Worm (Caenorhabditis elegans) whole organism, young adult: ENCODE measurements around the gene mua-3.
A peak's percentile ranks its signal among the peaks of the same experiment; 100 is the strongest.

Experiments
- B0035.1 ChIP-seq: sonication (generic microtip); optimal IDR thresholded peaks from 2 replicates; lab custom pipeline; 2016; ENCODE audit warnings: missing genetic modification characterization, mild to moderate bottlenecking, missing compliant biosample characterization, missing genotype, missing genetic modification reagents
- B0336.3 ChIP-seq: fragments of 200-800 bp; sonication (Bioruptor generic); IDR thresholded peaks from 2 replicates; pipeline ENCODE4 v1.3.6; 2022; ENCODE audit warnings: missing genetic modification characterization, missing compliant biosample characterization
- C17E4.6 ChIP-seq: fragments of 200-800 bp; sonication (Bioruptor generic); IDR thresholded peaks from 2 replicates; pipeline ENCODE4 v1.3.6; 2022; ENCODE audit warnings: missing genetic modification reagents, missing genetic modification characterization, missing compliant biosample characterization
- F22D6.2 ChIP-seq: sonication (generic microtip); optimal IDR thresholded peaks from 2 replicates; lab custom pipeline; 2016; ENCODE audit warnings: mild to moderate bottlenecking, missing genetic modification characterization, missing compliant biosample characterization
- F52B5.7 ChIP-seq: sonication (generic microtip); optimal IDR thresholded peaks from 2 replicates; lab custom pipeline; 2016; ENCODE audit warnings: mild to moderate bottlenecking, missing genetic modification characterization, missing compliant biosample characterization
- F55B11.4 ChIP-seq: sonication (generic microtip); optimal IDR thresholded peaks from 2 replicates; lab custom pipeline; 2016; ENCODE audit warnings: missing compliant biosample characterization, missing genetic modification characterization, borderline replicate concordance; ENCODE audit not compliant: insufficient read depth
- K12H6.12 ChIP-seq: fragments of 200-800 bp; sonication (Bioruptor generic); optimal IDR thresholded peaks from 2 replicates; lab custom pipeline; 2018; ENCODE audit warnings: mild to moderate bottlenecking, missing genetic modification characterization, missing compliant biosample characterization
- Y53G8AR.9 ChIP-seq: fragments of 200-800 bp; sonication (Bioruptor generic); conservative IDR thresholded peaks from 2 replicates; pipeline ENCODE4 v1.3.6; 2022; ENCODE audit warnings: missing genetic modification reagents, missing genetic modification characterization, missing compliant biosample characterization
- akir-1 ChIP-seq: fragments of 200-800 bp; sonication (Bioruptor generic); optimal IDR thresholded peaks from 2 replicates; lab custom pipeline; 2018; ENCODE audit warnings: mild to moderate bottlenecking, missing genetic modification characterization, moderate library complexity, missing compliant biosample characterization
- atf-7 ChIP-seq: sonication (generic microtip); optimal IDR thresholded peaks from 2 replicates; lab custom pipeline; 2017; ENCODE audit warnings: mild to moderate bottlenecking, missing genetic modification characterization, missing compliant biosample characterization
- attf-5 ChIP-seq: fragments of 200-800 bp; sonication (Bioruptor generic); optimal IDR thresholded peaks from 2 replicates; lab custom pipeline; 2018; ENCODE audit warnings: mild to moderate bottlenecking, missing genetic modification characterization, missing compliant biosample characterization
- bed-2 ChIP-seq: fragments of 200-800 bp; sonication (Bioruptor generic); IDR thresholded peaks from 2 replicates; pipeline ENCODE4 v1.3.6; 2022; ENCODE audit warnings: missing genetic modification reagents, missing genetic modification characterization, missing compliant biosample characterization
- cebp-1 ChIP-seq, 2 experiments: fragments of 200-800 bp in 1 of 2; sonication (Bioruptor generic) in 1 of 2; sonication (generic microtip) in 1 of 2; IDR thresholded peaks in 1 of 2; optimal IDR thresholded peaks in 1 of 2; 2 replicates each; pipeline versions ENCODE4 v1.3.6 to Lab custom; 2017 to 2022; ENCODE audit warnings: missing compliant biosample characterization in 2 of 2, missing genetic modification characterization in 2 of 2, mild to moderate bottlenecking in 1 of 2, missing genetic modification reagents in 1 of 2, moderate library complexity in 1 of 2
- die-1 ChIP-seq: sonication (generic microtip); optimal IDR thresholded peaks from 2 replicates; lab custom pipeline; 2016; ENCODE audit warnings: missing genotype, mild to moderate bottlenecking, missing genetic modification characterization, missing compliant biosample characterization
- dox-1 ChIP-seq: fragments of 200-800 bp; sonication (Bioruptor generic); IDR thresholded peaks from 2 replicates; pipeline ENCODE4 v1.3.6; 2022; ENCODE audit warnings: missing genetic modification reagents, missing genetic modification characterization, missing compliant biosample characterization
- dpff-1 ChIP-seq: sonication (generic microtip); optimal IDR thresholded peaks from 2 replicates; lab custom pipeline; 2017; ENCODE audit warnings: mild to moderate bottlenecking, missing genetic modification characterization, missing compliant biosample characterization
- dpl-1 ChIP-seq: fragments of 150-350 bp; optimal IDR thresholded peaks from 2 replicates; lab custom pipeline; 2014; ENCODE audit warnings: missing biosample characterization, missing genetic modification reagents, missing genetic modification characterization
- egl-44 ChIP-seq: fragments of 200-800 bp; sonication (Bioruptor generic); IDR thresholded peaks from 2 replicates; pipeline ENCODE4 v1.3.6; 2022; ENCODE audit warnings: missing genetic modification reagents, missing genetic modification characterization, missing compliant biosample characterization
- egrh-3 ChIP-seq: fragments of 200-800 bp; sonication (Bioruptor generic); IDR thresholded peaks from 2 replicates; pipeline ENCODE4 v1.3.6; 2022; ENCODE audit warnings: missing genetic modification reagents, missing genetic modification characterization, missing compliant biosample characterization
- fkh-3 ChIP-seq: sonication (generic microtip); optimal IDR thresholded peaks from 2 replicates; lab custom pipeline; 2016; ENCODE audit warnings: mild to moderate bottlenecking, missing genetic modification characterization, missing compliant biosample characterization
- him-1 ChIP-seq: sonication (generic microtip); optimal IDR thresholded peaks from 2 replicates; lab custom pipeline; 2016; ENCODE audit warnings: missing genotype, missing genetic modification reagents, missing genetic modification characterization, missing compliant biosample characterization
- hmg-1.2 ChIP-seq: fragments of 200-800 bp; sonication (Bioruptor generic); IDR thresholded peaks from 2 replicates; pipeline ENCODE4 v1.3.6; 2022; ENCODE audit warnings: missing genetic modification reagents, missing genetic modification characterization, missing compliant biosample characterization
- hmg-20 ChIP-seq: fragments of 200-800 bp; sonication (Bioruptor generic); IDR thresholded peaks from 2 replicates; pipeline ENCODE4 v1.3.6; 2022; ENCODE audit warnings: missing genetic modification reagents, missing genetic modification characterization, missing compliant biosample characterization
- hrde-1 ChIP-seq: sonication (generic microtip); optimal IDR thresholded peaks from 2 replicates; lab custom pipeline; 2016; ENCODE audit warnings: missing genetic modification characterization, mild to moderate bottlenecking, missing compliant biosample characterization, moderate library complexity, missing genotype, missing genetic modification reagents, borderline replicate concordance
- let-526 ChIP-seq: fragments of 200-800 bp; sonication (Bioruptor generic); IDR thresholded peaks from 2 replicates; pipeline ENCODE4 v1.3.6; 2022; ENCODE audit warnings: missing genetic modification reagents, missing genetic modification characterization, missing compliant biosample characterization
- lin-35 ChIP-seq, 3 experiments: fragments of 150-350 bp in 2 of 3; sonication (generic microtip) in 1 of 3; optimal IDR thresholded peaks; 2 replicates each; lab custom pipeline; 2014 to 2018; ENCODE audit warnings: missing biosample characterization in 3 of 3, missing genetic modification characterization in 3 of 3, missing genetic modification reagents in 3 of 3
- lin-54 ChIP-seq: fragments of 200-800 bp; sonication (Bioruptor generic); optimal IDR thresholded peaks from 2 replicates; lab custom pipeline; 2018; ENCODE audit warnings: mild to moderate bottlenecking, missing genetic modification characterization, missing compliant biosample characterization
- lsy-27 ChIP-seq: sonication (generic microtip); optimal IDR thresholded peaks from 2 replicates; lab custom pipeline; 2017; ENCODE audit warnings: missing genetic modification characterization, mild to moderate bottlenecking, missing compliant biosample characterization, antibody characterized with exemption, missing genotype, borderline replicate concordance; ENCODE audit not compliant: insufficient read depth
- madf-10 ChIP-seq: sonication (generic microtip); optimal IDR thresholded peaks from 2 replicates; lab custom pipeline; 2016; ENCODE audit warnings: mild to moderate bottlenecking, missing genetic modification characterization, missing compliant biosample characterization
- nfyb-1 ChIP-seq: fragments of 200-800 bp; sonication (Bioruptor generic); IDR thresholded peaks from 2 replicates; pipeline ENCODE4 v1.3.6; 2022; ENCODE audit warnings: missing genetic modification reagents, missing genetic modification characterization, missing compliant biosample characterization
- nhr-120 ChIP-seq: fragments of 200-800 bp; sonication (Bioruptor generic); IDR thresholded peaks from 2 replicates; pipeline ENCODE4 v1.3.6; 2022; ENCODE audit warnings: missing genetic modification characterization, missing compliant biosample characterization
- nhr-80 ChIP-seq: sonication (generic microtip); optimal IDR thresholded peaks from 2 replicates; lab custom pipeline; 2016; ENCODE audit warnings: missing genetic modification characterization, missing compliant biosample characterization
- rec-8 ChIP-seq, 2 experiments: sonication (generic microtip); optimal IDR thresholded peaks; 2 replicates each; lab custom pipeline; 2016; ENCODE audit warnings: mild to moderate bottlenecking in 2 of 2, missing genetic modification characterization in 2 of 2, missing genetic modification reagents in 2 of 2, missing genotype in 2 of 2, missing biosample characterization in 1 of 2, missing compliant biosample characterization in 1 of 2, moderate library complexity in 1 of 2
- sdz-38 ChIP-seq: sonication (generic microtip); optimal IDR thresholded peaks from 2 replicates; lab custom pipeline; 2016; ENCODE audit warnings: missing genotype, missing genetic modification characterization, missing compliant biosample characterization
- snpc-4 ChIP-seq, 5 experiments: fragments of 150-350 bp in 1 of 5; sonication (generic microtip) in 4 of 5; optimal IDR thresholded peaks; 2 replicates each; lab custom pipeline; 2014 to 2018; ENCODE audit warnings: missing genetic modification characterization in 5 of 5, missing biosample characterization in 3 of 5, antibody characterized with exemption in 2 of 5, mild to moderate bottlenecking in 2 of 5, missing compliant biosample characterization in 2 of 5, missing genotype in 2 of 5, moderate library complexity in 2 of 5, missing genetic modification reagents in 1 of 5
- somi-1 ChIP-seq: fragments of 200-800 bp; sonication (Bioruptor generic); optimal IDR thresholded peaks from 2 replicates; lab custom pipeline; 2018; ENCODE audit warnings: mild to moderate bottlenecking, missing genetic modification characterization, missing compliant biosample characterization
- unc-130 ChIP-seq: sonication (generic microtip); optimal IDR thresholded peaks from 2 replicates; lab custom pipeline; 2016; ENCODE audit warnings: missing genetic modification reagents, missing genetic modification characterization, missing compliant biosample characterization
- xnd-1 ChIP-seq: sonication (generic microtip); optimal IDR thresholded peaks from 2 replicates; lab custom pipeline; 2016; ENCODE audit warnings: missing genotype, missing genetic modification reagents, missing genetic modification characterization, missing compliant biosample characterization
- ztf-22 ChIP-seq: fragments of 200-800 bp; sonication (Bioruptor generic); optimal IDR thresholded peaks from 2 replicates; lab custom pipeline; 2018; ENCODE audit warnings: mild to moderate bottlenecking, missing genetic modification characterization, moderate library complexity, missing compliant biosample characterization
- ztf-26 ChIP-seq: sonication (generic microtip); optimal IDR thresholded peaks from 2 replicates; lab custom pipeline; 2017; ENCODE audit warnings: missing genetic modification characterization, missing compliant biosample characterization
- ztf-28 ChIP-seq: fragments of 200-800 bp; sonication (Bioruptor generic); IDR thresholded peaks from 2 replicates; pipeline ENCODE4 v1.3.6; 2022; ENCODE audit warnings: missing genetic modification reagents, missing genetic modification characterization, missing compliant biosample characterization

mua-3 gene

ce11 chrIII:10132495-10133450, 27.7 kb upstream of the mua-3 start:
- peak; percentile 25; the same call in 1 of the 2 replicates for TF ChIP-seq B0336.3 (GFP tag; lab: Robert Waterston, UW)
- no peak for TF ChIP-seq fkh-3
- TF ChIP-seq die-1: no peak
- TF ChIP-seq snpc-4 (GFP tag; optimal IDR thresholded peaks at IDR 0.05; lab: Kevin White, UChicago): no peak
- no peak for TF ChIP-seq snpc-4 (tag; optimal IDR thresholded peaks at IDR 0.05; lab: Kevin White, UChicago)
- TF ChIP-seq lsy-27 (tag; lab: Kevin White, UChicago): no peak
- TF ChIP-seq him-1 (tag; lab: Kevin White, UChicago): peak; percentile 68
- 0 out of 2 replicates have a peak, but pooled peaks have one; percentile 27 for TF ChIP-seq egl-44 (GFP tag; lab: Robert Waterston, UW)
- TF ChIP-seq attf-5: peak; percentile 5
- peak; percentile 27; the same call in 1 of the 2 replicates for TF ChIP-seq dox-1 (GFP tag; lab: Robert Waterston, UW)
- peak; percentile 36; the same call in 1 of the 2 replicates for TF ChIP-seq egrh-3 (GFP tag; lab: Robert Waterston, UW)
- TF ChIP-seq Y53G8AR.9 (GFP tag; lab: Robert Waterston, UW): 0 out of 2 replicates have a peak, but pooled peaks have one; percentile 18
- TF ChIP-seq hmg-1.2 (GFP tag; lab: Robert Waterston, UW): peak; percentile 47; the same call in 1 of the 2 replicates
- TF ChIP-seq nhr-80 (tag; lab: Kevin White, UChicago): peak; percentile 6
- peak; percentile 20 for TF ChIP-seq somi-1 (GFP tag; lab: Kevin White, UChicago)
- peak; percentile 27 for TF ChIP-seq ztf-26 (tag; lab: Kevin White, UChicago)
- TF ChIP-seq unc-130 (GFP tag; lab: Kevin White, UChicago): no peak
- no peak for TF ChIP-seq cebp-1 (GFP tag; IDR thresholded peaks at IDR 0.05; lab: Robert Waterston, UW)
- peak; percentile 41 for TF ChIP-seq cebp-1 (tag; optimal IDR thresholded peaks at IDR 0.05; lab: Kevin White, UChicago)
- no peak for TF ChIP-seq ztf-28 (GFP tag; lab: Robert Waterston, UW)
- TF ChIP-seq F52B5.7 (tag; lab: Kevin White, UChicago): no peak
- no peak for TF ChIP-seq F22D6.2 (tag; lab: Kevin White, UChicago)
- TF ChIP-seq lin-35 (GFP tag; optimal IDR thresholded peaks at IDR 0.05; lab: Kevin White, UChicago): no peak
- TF ChIP-seq, all 124 proteins: peak for 12

- TF ChIP-seq K12H6.12 (tag; lab: Kevin White, UChicago) (no peak), akir-1 (GFP tag; lab: Kevin White, UChicago) (no peak), nhr-80 (tag; lab: Kevin White, UChicago) (peak; percentile 59), rec-8 (tag; optimal IDR thresholded peaks at IDR 0.05; lab: Kevin White, UChicago) (no peak), ztf-22 (GFP tag; lab: Kevin White, UChicago) (no peak), nhr-120 (GFP tag; lab: Robert Waterston, UW) (no peak), lin-54 (GFP tag; lab: Kevin White, UChicago) (no peak)
Observed at ce11 chrIII:10134517-10134916, 26.0 kb upstream of the mua-3 start.

- TF ChIP-seq xnd-1 (tag; lab: Kevin White, UChicago): no peak
- TF ChIP-seq ztf-26 (tag; lab: Kevin White, UChicago): peak; percentile 1
- TF ChIP-seq C17E4.6 (GFP tag; lab: Robert Waterston, UW): no peak
- no peak for TF ChIP-seq dpff-1 (tag; lab: Kevin White, UChicago)
- TF ChIP-seq B0035.1 (tag; lab: Kevin White, UChicago): no peak
- no peak for TF ChIP-seq hmg-20 (GFP tag; lab: Robert Waterston, UW)
- TF ChIP-seq F55B11.4: no peak
- no peak for TF ChIP-seq let-526
- TF ChIP-seq nfyb-1 (GFP tag; lab: Robert Waterston, UW): 0 out of 2 replicates have a peak, but pooled peaks have one; percentile 11
- TF ChIP-seq cebp-1 (GFP tag; IDR thresholded peaks at IDR 0.05; lab: Robert Waterston, UW): no peak
- TF ChIP-seq cebp-1 (tag; optimal IDR thresholded peaks at IDR 0.05; lab: Kevin White, UChicago): no peak
- TF ChIP-seq bed-2 (GFP tag; lab: Robert Waterston, UW): no peak
- TF ChIP-seq madf-10: no peak
- no peak for TF ChIP-seq him-1 (tag; lab: Kevin White, UChicago)
- no peak for TF ChIP-seq sdz-38 (tag; lab: Kevin White, UChicago)
- TF ChIP-seq hrde-1: no peak
- TF ChIP-seq atf-7 (tag; lab: Kevin White, UChicago): no peak
- no peak for TF ChIP-seq dpl-1
Observed at ce11 chrIII:10136778-10137177, 23.7 kb upstream of the mua-3 start, which contains the start of gene ZK1128.7. TSS of gene ZK1128.7 (plus strand) at chrIII:10137006.
